Fruit fly (Drosophila melanogaster): ENCODE measurements around the gene CG17361.

The CG17361 gene

DNA sequence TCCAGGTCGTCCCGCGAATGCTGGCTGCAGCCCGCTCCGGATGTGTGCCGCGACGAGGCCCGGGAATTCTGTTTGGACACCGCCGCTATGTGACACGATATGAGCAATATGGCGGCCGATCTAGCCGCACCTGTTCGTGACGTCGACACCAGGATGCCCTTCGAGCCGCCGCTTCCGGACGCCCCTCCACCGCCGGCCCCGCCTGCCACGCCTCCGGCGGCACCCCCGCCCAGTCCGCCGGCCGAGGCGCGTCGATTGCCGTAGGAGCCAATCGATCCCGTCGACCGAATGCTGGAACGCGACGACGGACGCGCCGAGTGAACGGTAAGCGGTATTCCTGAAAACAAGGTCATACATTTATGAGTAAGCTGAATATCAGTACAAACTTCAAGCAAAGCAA lies 14.5 kb upstream of the CG17361 start:
- TF ChIP-seq hkb (optimal IDR thresholded peaks at IDR 0.05): no peak
- TF ChIP-seq hkb (GFP tag; IDR thresholded peaks at IDR 0.05): no peak
- peak; percentile 68 for TF ChIP-seq Hr39 (optimal IDR thresholded peaks at IDR 0.05)
- no peak for TF ChIP-seq CG14014 (GFP tag; IDR thresholded peaks at IDR 0.05)

DNA sequence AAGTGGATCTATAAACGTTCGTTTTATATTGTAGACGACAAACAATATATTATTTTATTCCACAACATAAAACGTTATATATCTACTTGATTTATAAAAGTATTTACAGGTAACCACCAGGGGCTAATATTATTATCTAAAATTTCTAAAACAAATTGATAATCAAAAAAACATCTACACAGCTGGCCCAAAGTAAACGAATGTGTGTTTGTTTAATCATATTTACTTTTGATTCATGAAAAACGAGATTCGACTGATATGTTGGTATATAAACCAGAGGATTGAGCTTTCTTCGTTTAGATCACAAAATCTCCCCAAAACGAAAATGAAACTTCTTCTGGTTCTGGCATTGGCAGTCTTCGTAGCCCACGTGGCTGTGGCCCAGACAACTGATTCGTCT lies 10.7 kb upstream of the CG17361 start, which contains the start of gene CG17362:
TSS of gene CG17362 (plus strand) at position 291 of the 400 bp plus-strand sequence.
- TF ChIP-seq CG10543 (GFP tag; optimal IDR thresholded peaks at IDR 0.05) (peak; percentile 17), Hmr (GFP tag; optimal IDR thresholded peaks at IDR 0.05) (peak; percentile 37), CG6765 (GFP tag; optimal IDR thresholded peaks at IDR 0.05) (peak; percentile 21), oc (tag; optimal IDR thresholded peaks at IDR 0.05) (no peak), CG18599 (GFP tag; optimal IDR thresholded peaks at IDR 0.05) (peak; percentile 73), CG15011 (GFP tag; optimal IDR thresholded peaks at IDR 0.05) (peak; percentile 13), dysf (GFP tag; IDR thresholded peaks at IDR 0.05) (no peak), CG2120 (GFP tag; optimal IDR thresholded peaks at IDR 0.05) (peak; percentile 14), Dll (GFP tag; IDR thresholded peaks at IDR 0.05; ENCODE audit: partially characterized antibody) (no peak), Ets65A (GFP tag) (peak; percentile 41), CG5245 (GFP tag; optimal IDR thresholded peaks at IDR 0.05) (no peak), Meics (GFP tag; optimal IDR thresholded peaks at IDR 0.05) (peak; percentile 45), CG15514 (GFP tag; optimal IDR thresholded peaks at IDR 0.05) (peak; percentile 24), pum (GFP tag; optimal IDR thresholded peaks at IDR 0.05) (no peak), cato (GFP tag; optimal IDR thresholded peaks at IDR 0.05; ENCODE audit: borderline replicate concordance) (no peak), Atf6 (GFP tag; IDR thresholded peaks at IDR 0.05) (peak; percentile 21; the same call in 1 of the 2 replicates), lab (GFP tag; optimal IDR thresholded peaks at IDR 0.05) (peak; percentile 80), schlank (tag; optimal IDR thresholded peaks at IDR 0.05) (peak; percentile 17), HHEX (GFP tag; optimal IDR thresholded peaks at IDR 0.05) (peak; percentile 28), CG6813 (GFP tag; optimal IDR thresholded peaks at IDR 0.05) (peak; percentile 18), B-H2 (GFP tag; optimal IDR thresholded peaks at IDR 0.05) (peak; percentile 4)

DNA sequence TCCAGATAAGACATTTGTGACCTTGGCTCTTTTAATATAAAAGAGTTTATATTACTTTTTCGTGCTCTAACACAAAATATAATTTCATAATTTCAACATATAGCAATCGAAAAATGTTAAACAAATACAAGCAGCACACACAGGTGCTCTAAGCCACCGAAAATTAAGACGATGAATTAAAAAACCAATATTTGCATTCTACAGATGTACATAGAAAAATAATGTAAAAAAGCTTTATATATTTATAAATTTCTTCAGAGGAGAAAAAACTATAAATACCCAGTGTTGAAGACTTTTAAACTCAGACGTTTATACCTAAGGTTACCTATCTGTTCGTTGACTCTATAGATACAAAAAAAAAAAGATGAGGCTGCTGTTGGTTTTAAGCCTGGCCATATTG lies 9.4 kb upstream of the CG17361 start, which contains the start of gene CG9040:
TSS of gene CG9040 (plus strand) at position 301 of the 400 bp plus-strand sequence.
- TF ChIP-seq lab (GFP tag; optimal IDR thresholded peaks at IDR 0.05): peak; percentile 41
- TF ChIP-seq CG2129 (GFP tag; IDR thresholded peaks at IDR 0.05; ENCODE audit: partially characterized antibody): no peak
- no peak for TF ChIP-seq disco-r (GFP tag; optimal IDR thresholded peaks at IDR 0.05)
- TF ChIP-seq CG18599 (GFP tag; optimal IDR thresholded peaks at IDR 0.05): peak; percentile 21
- TF ChIP-seq NFAT (GFP tag; IDR thresholded peaks at IDR 0.05): no peak
- TF ChIP-seq CG33557 (GFP tag; optimal IDR thresholded peaks at IDR 0.05): no peak
- TF ChIP-seq Bdp1 (GFP tag; optimal IDR thresholded peaks at IDR 0.05): no peak

DNA sequence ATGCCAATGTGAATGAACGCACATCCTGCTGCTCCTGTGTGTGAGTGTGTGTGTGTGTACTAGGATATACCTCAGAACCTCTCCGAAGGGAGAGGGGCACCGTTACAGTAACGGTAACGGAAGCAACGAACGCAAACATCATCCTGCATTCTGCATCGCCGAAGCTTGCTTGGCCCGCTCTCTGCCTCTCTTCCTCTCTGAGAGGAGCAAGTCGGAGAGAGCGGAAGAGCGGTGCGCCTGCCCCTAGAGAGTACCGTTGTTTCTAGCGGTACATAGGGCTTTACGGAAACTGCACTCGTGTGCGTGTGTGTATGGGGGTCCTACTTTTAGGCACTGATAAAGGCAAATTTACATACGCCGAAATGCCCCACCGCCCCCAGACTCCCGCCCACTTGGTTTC lies 5.7 kb upstream of the CG17361 start:
- TF ChIP-seq chinmo (GFP tag; IDR thresholded peaks at IDR 0.05; ENCODE audit: partially characterized antibody) (0 out of 4 replicates have a peak, but pooled peaks have one; percentile 22), CG5245 (GFP tag; optimal IDR thresholded peaks at IDR 0.05) (no peak), NFAT (GFP tag; IDR thresholded peaks at IDR 0.05) (peak; percentile 18; the same call in 1 of the 2 replicates), tup (GFP tag; optimal IDR thresholded peaks at IDR 0.05) (no peak), Dek (tag; optimal IDR thresholded peaks at IDR 0.05) (no peak), CG13296 (GFP tag; optimal IDR thresholded peaks at IDR 0.05) (no peak), Ets65A (GFP tag) (peak; percentile 64), dmrt11E (tag; optimal IDR thresholded peaks at IDR 0.05) (no peak), CG11504 (tag; optimal IDR thresholded peaks at IDR 0.05) (no peak), CG10959 (GFP tag; IDR thresholded peaks at IDR 0.05) (no peak), dpn (GFP tag; optimal IDR thresholded peaks at IDR 0.05) (no peak), jing (GFP tag; optimal IDR thresholded peaks at IDR 0.05) (no peak), oc (tag; optimal IDR thresholded peaks at IDR 0.05) (no peak), ci (GFP tag; IDR thresholded peaks at IDR 0.05) (no peak), cad (GFP tag; optimal IDR thresholded peaks at IDR 0.05) (no peak), Dll (GFP tag; IDR thresholded peaks at IDR 0.05; ENCODE audit: partially characterized antibody) (no peak), CG3065 (GFP tag; optimal IDR thresholded peaks at IDR 0.05) (no peak), rib (GFP tag; IDR thresholded peaks at IDR 0.05) (no peak), GATAe (GFP tag; conservative IDR thresholded peaks at IDR 0.05) (no peak), Mrtf (GFP tag; IDR thresholded peaks at IDR 0.05) (no peak), Oaz (GFP tag; IDR thresholded peaks at IDR 0.05) (0 out of 2 replicates have a peak, but pooled peaks have one; percentile 4)
